Worm (Caenorhabditis elegans): ENCODE results near the gene nxf-1.
A peak's percentile ranks its signal among the peaks of the same experiment; 100 is the strongest.
"Not testable (repeated sequence)": the region's sequence is repeated elsewhere in the genome, so short reads cannot be mapped to it uniquely, and the experiment has no call there.

DNA sequence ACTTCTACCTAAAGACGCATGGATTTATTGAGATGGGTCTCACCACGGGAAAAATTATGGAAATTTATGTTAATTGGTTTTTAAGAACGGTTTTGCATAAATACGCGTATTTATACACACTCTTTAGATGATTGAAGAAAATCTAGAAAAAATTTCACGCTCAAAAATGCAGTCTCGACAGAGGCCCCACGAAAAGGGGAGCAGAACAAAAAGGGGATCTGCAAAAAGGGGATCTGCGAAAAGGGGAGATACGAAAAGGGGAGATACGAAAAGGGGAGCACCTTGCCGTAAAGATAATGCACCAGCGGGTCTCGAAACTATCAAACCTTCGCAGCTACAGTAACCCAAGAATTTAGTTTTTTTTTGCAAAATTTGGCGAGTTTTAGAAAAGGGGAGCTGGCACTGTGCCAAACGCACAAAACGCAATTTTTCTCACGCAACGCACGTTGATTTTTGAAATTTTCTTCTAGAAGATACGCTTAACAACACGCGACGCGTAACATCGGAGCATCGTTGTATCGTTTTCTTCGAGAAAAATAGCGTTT, 28.7 kb upstream of the nxf-1 start:
- TF ChIP-seq C38D4.7 (GFP tag; optimal IDR thresholded peaks at IDR 0.05); pqm-1 (tag; optimal IDR thresholded peaks at IDR 0.05); nfya-1 (tag; optimal IDR thresholded peaks at IDR 0.05); F13H6.1 (tag; optimal IDR thresholded peaks at IDR 0.05): not testable (repeated sequence)
- peak; percentile 50 for TF ChIP-seq lim-6 (tag; optimal IDR thresholded peaks at IDR 0.05)

All from whole organism, late embryonic.